Worm (Caenorhabditis elegans) whole organism, L1 larva: ENCODE measurements around the gene klp-19.

Source experiments
- C34B4.2 ChIP-seq: sonication (generic microtip); optimal IDR thresholded peaks from 2 replicates; lab custom pipeline; 2017; ENCODE audit warnings: mild to moderate bottlenecking, missing genetic modification characterization, missing compliant biosample characterization
- F16B12.6 ChIP-seq: fragments of 150-350 bp; optimal IDR thresholded peaks from 2 replicates; lab custom pipeline; 2014; ENCODE audit warnings: missing biosample characterization, missing genetic modification characterization
- blmp-1 ChIP-seq: fragments of 150-350 bp; optimal IDR thresholded peaks from 2 replicates; lab custom pipeline; 2014; ENCODE audit warnings: missing biosample characterization, missing genetic modification characterization
- ceh-63 ChIP-seq: fragments of 200-800 bp; sonication (Bioruptor generic); optimal IDR thresholded peaks from 2 replicates; lab custom pipeline; 2018; ENCODE audit warnings: mild to moderate bottlenecking, missing genetic modification characterization, missing compliant biosample characterization
- ceh-8 ChIP-seq: fragments of 200-800 bp; sonication (Bioruptor generic); optimal IDR thresholded peaks from 2 replicates; lab custom pipeline; 2018; ENCODE audit warnings: mild to moderate bottlenecking, missing genetic modification characterization, moderate library complexity, missing compliant biosample characterization
- ceh-82 ChIP-seq, 3 experiments: fragments of 150-350 bp in 1 of 3; sonication (generic microtip) in 2 of 3; optimal IDR thresholded peaks; 2 replicates each; lab custom pipeline; 2014 to 2017; ENCODE audit warnings: missing biosample characterization in 3 of 3, missing genetic modification characterization in 3 of 3
- ceh-88 ChIP-seq: fragments of 200-800 bp; sonication (Bioruptor generic); IDR thresholded peaks from 2 replicates; pipeline ENCODE4 v1.3.6; 2022; ENCODE audit warnings: missing genetic modification characterization, missing compliant biosample characterization
- ces-1 ChIP-seq: fragments of 150-350 bp; optimal IDR thresholded peaks from 2 replicates; lab custom pipeline; 2014; ENCODE audit warnings: missing biosample characterization, missing genetic modification reagents, missing genetic modification characterization
- dpl-1 ChIP-seq, 3 experiments: fragments of 150-350 bp in 2 of 3; sonication (generic microtip) in 1 of 3; optimal IDR thresholded peaks; 2 replicates each; lab custom pipeline; 2014 to 2017; ENCODE audit warnings: missing biosample characterization in 3 of 3, missing genetic modification characterization in 3 of 3, missing genetic modification reagents in 3 of 3
- egl-13 ChIP-seq: sonication (generic microtip); optimal IDR thresholded peaks from 2 replicates; lab custom pipeline; 2016; ENCODE audit warnings: missing genotype, missing genetic modification reagents, missing genetic modification characterization, missing compliant biosample characterization
- egl-27 ChIP-seq, 2 experiments: fragments of 150-350 bp in 1 of 2; sonication (generic microtip); optimal IDR thresholded peaks; 3 replicates each; lab custom pipeline; 2017 to 2018; ENCODE audit warnings: missing biosample characterization in 2 of 2, missing genetic modification characterization in 2 of 2, missing genetic modification reagents in 2 of 2
- elt-3 ChIP-seq, 6 experiments: fragments of 150-350 bp in 1 of 6; sonication (generic microtip); optimal IDR thresholded peaks; 2 replicates each; lab custom pipeline; 2017 to 2018; ENCODE audit warnings: missing biosample characterization in 6 of 6, missing genetic modification characterization in 6 of 6, inconsistent platforms in 1 of 6
- ets-5 ChIP-seq: fragments of 200-800 bp; sonication (Bioruptor generic); IDR thresholded peaks from 2 replicates; pipeline ENCODE4 v1.3.6; 2022; ENCODE audit warnings: missing genetic modification characterization, missing compliant biosample characterization
- fkh-10 ChIP-seq: sonication (generic microtip); optimal IDR thresholded peaks from 2 replicates; lab custom pipeline; 2017; ENCODE audit warnings: missing biosample characterization, missing genetic modification reagents, missing genetic modification characterization
- fkh-4 ChIP-seq: sonication (generic microtip); optimal IDR thresholded peaks from 2 replicates; lab custom pipeline; 2016; ENCODE audit warnings: missing compliant biosample characterization, missing genetic modification characterization, borderline replicate concordance
- fkh-8 ChIP-seq: sonication (generic microtip); optimal IDR thresholded peaks from 2 replicates; lab custom pipeline; 2016; ENCODE audit warnings: mild to moderate bottlenecking, missing genetic modification characterization, missing compliant biosample characterization
- fos-1 ChIP-seq: fragments of 150-350 bp; optimal IDR thresholded peaks from 2 replicates; lab custom pipeline; 2014; ENCODE audit warnings: missing biosample characterization, missing genetic modification characterization
- hlh-17 ChIP-seq: fragments of 200-800 bp; sonication (Bioruptor generic); optimal IDR thresholded peaks from 2 replicates; lab custom pipeline; 2018; ENCODE audit warnings: missing genetic modification characterization, mild to moderate bottlenecking, missing compliant biosample characterization, moderate library complexity, borderline replicate concordance
- hlh-4 ChIP-seq: sonication (generic microtip); optimal IDR thresholded peaks from 2 replicates; lab custom pipeline; 2016; ENCODE audit warnings: mild to moderate bottlenecking, missing genetic modification characterization, missing compliant biosample characterization
- hpl-2 ChIP-seq: fragments of 150-350 bp; optimal IDR thresholded peaks from 2 replicates; lab custom pipeline; 2014; ENCODE audit warnings: missing biosample characterization, missing genetic modification reagents, missing genetic modification characterization
- irx-1 ChIP-seq: sonication (generic microtip); optimal IDR thresholded peaks from 2 replicates; lab custom pipeline; 2016; ENCODE audit warnings: missing genetic modification characterization, missing compliant biosample characterization
- jun-1 ChIP-seq: fragments of 150-350 bp; optimal IDR thresholded peaks from 2 replicates; lab custom pipeline; 2014; ENCODE audit warnings: missing biosample characterization, missing genetic modification reagents, missing genetic modification characterization
- lin-14 ChIP-seq: fragments of 200-800 bp; sonication (Bioruptor generic); optimal IDR thresholded peaks from 2 replicates; lab custom pipeline; 2018; ENCODE audit warnings: mild to moderate bottlenecking, missing genetic modification characterization, moderate library complexity, missing compliant biosample characterization
- lin-15B ChIP-seq: fragments of 150-350 bp; sonication (generic microtip); optimal IDR thresholded peaks from 3 replicates; lab custom pipeline; 2014; ENCODE audit warnings: missing biosample characterization, missing genetic modification characterization
- lin-35 ChIP-seq, 2 experiments: fragments of 150-350 bp; optimal IDR thresholded peaks; 2 replicates each; lab custom pipeline; 2014; ENCODE audit warnings: missing biosample characterization in 2 of 2, missing genetic modification characterization in 2 of 2, missing genetic modification reagents in 2 of 2
- lin-39 ChIP-seq: fragments of 150-350 bp; optimal IDR thresholded peaks from 2 replicates; lab custom pipeline; 2014; ENCODE audit warnings: missing biosample characterization, missing genetic modification reagents, missing genetic modification characterization
- mab-9 ChIP-seq: fragments of 200-800 bp; sonication (Bioruptor generic); IDR thresholded peaks from 2 replicates; pipeline ENCODE4 v1.3.6; 2022; ENCODE audit warnings: missing genetic modification reagents, missing genetic modification characterization, missing compliant biosample characterization
- mdl-1 ChIP-seq, 2 experiments: fragments of 150-350 bp; optimal IDR thresholded peaks; 2 replicates each; lab custom pipeline; 2014 to 2017; ENCODE audit warnings: missing biosample characterization in 2 of 2, missing genetic modification characterization in 2 of 2, inconsistent platforms in 1 of 2
- mef-2 ChIP-seq: fragments of 150-350 bp; optimal IDR thresholded peaks from 2 replicates; lab custom pipeline; 2014; ENCODE audit warnings: missing biosample characterization, missing genetic modification characterization
- mep-1 ChIP-seq: fragments of 150-350 bp; optimal IDR thresholded peaks from 2 replicates; lab custom pipeline; 2014; ENCODE audit warnings: missing biosample characterization, missing genetic modification characterization
- nhr-11 ChIP-seq: fragments of 150-350 bp; optimal IDR thresholded peaks from 2 replicates; lab custom pipeline; 2014; ENCODE audit warnings: missing biosample characterization, missing genetic modification characterization
- nhr-12 ChIP-seq: sonication (generic microtip); optimal IDR thresholded peaks from 2 replicates; lab custom pipeline; 2017; ENCODE audit warnings: missing biosample characterization, missing genetic modification characterization
- nhr-19 ChIP-seq: fragments of 200-800 bp; sonication (Bioruptor generic); conservative IDR thresholded peaks from 2 replicates; pipeline ENCODE4 v1.3.6; 2022; ENCODE audit warnings: missing genetic modification characterization, missing compliant biosample characterization
- nhr-71 ChIP-seq: sonication (generic microtip); optimal IDR thresholded peaks from 2 replicates; lab custom pipeline; 2016; ENCODE audit warnings: mild to moderate bottlenecking, missing genetic modification characterization, moderate library complexity, missing compliant biosample characterization
- nhr-76 ChIP-seq: sonication (generic microtip); optimal IDR thresholded peaks from 2 replicates; lab custom pipeline; 2017; ENCODE audit warnings: missing biosample characterization, missing genetic modification characterization
- nhr-77 ChIP-seq: fragments of 150-350 bp; optimal IDR thresholded peaks from 2 replicates; lab custom pipeline; 2014; ENCODE audit warnings: missing biosample characterization, missing genetic modification characterization
- nhr-84 ChIP-seq: sonication (generic microtip); optimal IDR thresholded peaks from 2 replicates; lab custom pipeline; 2017; ENCODE audit warnings: missing biosample characterization, missing genetic modification characterization
- pag-3 ChIP-seq: sonication (generic microtip); optimal IDR thresholded peaks from 2 replicates; lab custom pipeline; 2017; ENCODE audit warnings: missing genetic modification characterization, mild to moderate bottlenecking, missing compliant biosample characterization, antibody characterized with exemption, borderline replicate concordance; ENCODE audit not compliant: insufficient read depth
- pax-3 ChIP-seq: fragments of 200-800 bp; sonication (Bioruptor generic); optimal IDR thresholded peaks from 2 replicates; lab custom pipeline; 2018; ENCODE audit warnings: mild to moderate bottlenecking, missing genetic modification characterization, moderate library complexity, missing compliant biosample characterization
- snpc-4 ChIP-seq: fragments of 150-350 bp; optimal IDR thresholded peaks from 2 replicates; lab custom pipeline; 2014; ENCODE audit warnings: missing biosample characterization, missing genetic modification characterization
- sox-4 ChIP-seq: sonication (generic microtip); optimal IDR thresholded peaks from 2 replicates; lab custom pipeline; 2016; ENCODE audit warnings: missing genetic modification characterization, missing compliant biosample characterization
- sptf-1 ChIP-seq: fragments of 150-350 bp; optimal IDR thresholded peaks from 2 replicates; lab custom pipeline; 2014; ENCODE audit warnings: missing biosample characterization, missing genetic modification characterization
- sup-37 ChIP-seq: fragments of 200-800 bp; sonication (Bioruptor generic); optimal IDR thresholded peaks from 2 replicates; lab custom pipeline; 2018; ENCODE audit warnings: mild to moderate bottlenecking, missing genetic modification characterization, missing compliant biosample characterization
- swsn-7 ChIP-seq: sonication (generic microtip); optimal IDR thresholded peaks from 2 replicates; lab custom pipeline; 2016; ENCODE audit warnings: missing genetic modification characterization, missing compliant biosample characterization
- unc-130 ChIP-seq: fragments of 150-350 bp; optimal IDR thresholded peaks from 2 replicates; lab custom pipeline; 2017; ENCODE audit warnings: missing biosample characterization, missing genetic modification characterization, inconsistent platforms
- unc-30 ChIP-seq: sonication (generic microtip); optimal IDR thresholded peaks from 2 replicates; lab custom pipeline; 2017; ENCODE audit warnings: missing biosample characterization, missing genetic modification characterization
- unc-98 ChIP-seq: fragments of 200-800 bp; sonication (Bioruptor generic); IDR thresholded peaks from 2 replicates; pipeline ENCODE4 v1.3.6; 2022; ENCODE audit warnings: missing genetic modification characterization, missing compliant biosample characterization
- zip-4 ChIP-seq: fragments of 200-800 bp; sonication (Bioruptor generic); optimal IDR thresholded peaks from 2 replicates; lab custom pipeline; 2018; ENCODE audit warnings: mild to moderate bottlenecking, missing genetic modification characterization, moderate library complexity, missing compliant biosample characterization
- ztf-11 ChIP-seq, 2 experiments: sonication (generic microtip); optimal IDR thresholded peaks; 2 replicates each; lab custom pipeline; 2016 to 2017; ENCODE audit warnings: missing genetic modification characterization in 2 of 2, missing biosample characterization in 1 of 2, missing compliant biosample characterization in 1 of 2
- ztf-4 ChIP-seq: fragments of 150-350 bp; optimal IDR thresholded peaks from 2 replicates; lab custom pipeline; 2014; ENCODE audit warnings: missing biosample characterization, missing genetic modification characterization

The klp-19 gene

DNA sequence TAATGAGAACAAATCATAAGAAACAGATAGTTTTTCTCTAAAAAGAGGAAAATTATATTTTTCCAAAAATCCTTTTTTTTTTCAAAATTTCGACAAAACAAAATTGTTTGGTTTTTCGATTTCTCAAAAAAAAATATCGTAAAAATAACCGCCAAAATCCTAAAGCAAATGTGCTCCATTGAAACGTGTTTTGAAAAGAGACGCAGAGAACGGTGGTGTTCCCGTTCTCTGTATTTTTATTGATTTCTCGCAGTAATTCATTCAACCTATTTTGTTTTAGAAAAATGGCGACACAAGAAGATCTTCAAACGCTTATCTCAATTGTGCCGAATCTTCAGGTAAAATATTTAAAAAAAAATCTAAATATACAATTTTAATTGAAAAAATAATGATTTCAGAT, 6.7 kb upstream of the klp-19 start, which contains the start of gene Y43F4B.10 (continued):
- TF ChIP-seq pag-3 (tag; lab: Kevin White, UChicago) = no peak
- TF ChIP-seq sox-4 = no peak
- no peak for TF ChIP-seq zip-4 (GFP tag; lab: Kevin White, UChicago)
- no peak for TF ChIP-seq sup-37 (GFP tag; lab: Kevin White, UChicago)
- TF ChIP-seq irx-1 (tag; lab: Kevin White, UChicago) = no peak
- TF ChIP-seq blmp-1 = peak; percentile 23
- TF ChIP-seq mep-1 (tag; lab: Kevin White, UChicago) = peak; percentile 45
- no peak for TF ChIP-seq hlh-4 (tag; lab: Kevin White, UChicago)
- no peak for TF ChIP-seq ets-5
- TF ChIP-seq ztf-4 (tag; lab: Kevin White, UChicago) = no peak
- peak in 1 of 3 experiments; percentile 10 for TF ChIP-seq ceh-82 (tag; optimal IDR thresholded peaks at IDR 0.05; lab: Kevin White, UChicago)
- TF ChIP-seq ces-1 (GFP tag; lab: Kevin White, UChicago) = no peak
- TF ChIP-seq lin-39 (tag; lab: Kevin White, UChicago) = no peak
- TF ChIP-seq nhr-76 (tag; lab: Kevin White, UChicago) = no peak
- TF ChIP-seq ceh-63 (GFP tag; lab: Kevin White, UChicago) = no peak
- TF ChIP-seq nhr-77 (tag; lab: Kevin White, UChicago) = no peak
- TF ChIP-seq pax-3 = no peak
- no peak for TF ChIP-seq fos-1 (tag; lab: Kevin White, UChicago)
- TF ChIP-seq lin-35 (GFP tag; optimal IDR thresholded peaks at IDR 0.05; lab: Kevin White, UChicago) = peak; percentile 50 to 69
- no peak for TF ChIP-seq mdl-1 (tag; optimal IDR thresholded peaks at IDR 0.05; lab: Kevin White, UChicago)
- no peak for TF ChIP-seq C34B4.2 (tag; lab: Kevin White, UChicago)
- TF ChIP-seq jun-1 (tag; lab: Kevin White, UChicago) = no peak
- TF ChIP-seq egl-27 (tag; optimal IDR thresholded peaks at IDR 0.05; lab: Kevin White, UChicago) = no peak
- no peak for TF ChIP-seq hpl-2 (GFP tag; lab: Kevin White, UChicago)
- peak; percentile 42 to 74 (median 51) for TF ChIP-seq dpl-1 (GFP tag; optimal IDR thresholded peaks at IDR 0.05; lab: Kevin White, UChicago)
- TF ChIP-seq lin-15B = peak; percentile 56
- peak; percentile 2 for TF ChIP-seq snpc-4 (tag; lab: Kevin White, UChicago)
- TF ChIP-seq lin-14 (GFP tag; lab: Kevin White, UChicago) = no peak
- TF ChIP-seq ceh-88 (GFP tag; lab: Robert Waterston, UW) = no peak
- TF ChIP-seq fkh-4 (tag; lab: Kevin White, UChicago) = no peak
- no peak for TF ChIP-seq unc-30 (tag; lab: Kevin White, UChicago)
- TF ChIP-seq F16B12.6 = peak; percentile 26
- TF ChIP-seq nhr-11 = no peak
- TF ChIP-seq nhr-19 (GFP tag; lab: Robert Waterston, UW) = no peak
- TF ChIP-seq nhr-12 = no peak
- TF ChIP-seq mef-2 (tag; lab: Kevin White, UChicago) = no peak
- no peak for TF ChIP-seq fkh-8 (tag; lab: Kevin White, UChicago)
- TF ChIP-seq hlh-17 (GFP tag; lab: Kevin White, UChicago) = no peak
- no peak for TF ChIP-seq sptf-1 (tag; lab: Kevin White, UChicago)
- no peak for TF ChIP-seq mab-9 (GFP tag; lab: Robert Waterston, UW)

DNA sequence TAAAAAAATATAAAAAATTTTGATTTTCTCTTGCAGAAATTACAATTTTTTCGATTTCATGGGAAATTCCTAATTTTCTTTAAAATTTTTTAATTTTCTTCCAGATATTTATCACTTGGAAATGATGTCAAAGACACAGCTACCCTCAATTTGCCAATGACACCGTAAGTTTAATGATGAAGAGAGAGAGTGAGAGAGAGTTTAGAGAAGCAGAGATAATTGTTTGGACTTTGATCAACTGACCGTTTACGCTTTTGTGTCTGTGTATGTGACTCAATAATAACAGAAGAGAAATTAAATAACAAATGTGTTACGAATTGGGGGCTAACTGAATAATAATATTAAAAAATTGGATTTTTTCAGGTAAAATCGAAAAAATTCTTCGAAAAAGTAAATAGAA, 3.5 kb upstream of the klp-19 start:
- TF ChIP-seq fos-1 (tag; lab: Kevin White, UChicago) (no peak), nhr-84 (no peak), egl-13 (no peak), fkh-8 (tag; lab: Kevin White, UChicago) (no peak), fkh-10 (GFP tag; lab: Kevin White, UChicago) (no peak), F16B12.6 (no peak), swsn-7 (tag; lab: Kevin White, UChicago) (no peak), ztf-11 (tag; optimal IDR thresholded peaks at IDR 0.05; lab: Kevin White, UChicago) (no peak), pag-3 (tag; lab: Kevin White, UChicago) (no peak), elt-3 (tag; optimal IDR thresholded peaks at IDR 0.05; lab: Kevin White, UChicago) (no peak), ets-5 (no peak), lin-14 (GFP tag; lab: Kevin White, UChicago) (no peak), mep-1 (tag; lab: Kevin White, UChicago) (peak; percentile 31), unc-130 (tag; lab: Kevin White, UChicago) (no peak), nhr-76 (tag; lab: Kevin White, UChicago) (no peak), nhr-77 (tag; lab: Kevin White, UChicago) (no peak), nhr-12 (no peak), unc-98 (GFP tag; lab: Robert Waterston, UW) (no peak), lin-35 (GFP tag; optimal IDR thresholded peaks at IDR 0.05; lab: Kevin White, UChicago) (peak; percentile 33 to 54), snpc-4 (tag; lab: Kevin White, UChicago) (peak; percentile 1), zip-4 (GFP tag; lab: Kevin White, UChicago) (no peak), mef-2 (tag; lab: Kevin White, UChicago) (no peak), unc-30 (tag; lab: Kevin White, UChicago) (no peak), ceh-8 (GFP tag; lab: Kevin White, UChicago) (no peak), nhr-71 (tag; lab: Kevin White, UChicago) (peak; percentile 35)
